Fruit fly (Drosophila melanogaster) whole organism, embryonic: ENCODE results near the gene trr.

Experiments
- Adf1 ChIP-seq: fragments of 200-800 bp; sonication (Bioruptor generic); IDR thresholded peaks from 2 replicates; pipeline ENCODE4 v1.3.6; 2022; ENCODE audit warnings: missing biosample characterization, missing genetic modification characterization
- BEAF-32 ChIP-seq: fragments of 200-800 bp; sonication (Bioruptor generic); optimal IDR thresholded peaks from 3 replicates; lab custom pipeline; 2017; ENCODE audit warnings: missing biosample characterization, missing genetic modification characterization, mild to moderate bottlenecking, moderate library complexity, missing genetic modification reagents
- CG12299 ChIP-seq: fragments of 200-800 bp; sonication (Bioruptor generic); optimal IDR thresholded peaks from 2 replicates; lab custom pipeline; 2018; ENCODE audit warnings: missing biosample characterization, mild to moderate bottlenecking, missing genetic modification characterization
- CG12659 ChIP-seq: fragments of 200-800 bp; sonication (Bioruptor generic); optimal IDR thresholded peaks from 3 replicates; lab custom pipeline; 2017; ENCODE audit warnings: mild to moderate bottlenecking, missing biosample characterization, missing genetic modification reagents, missing genetic modification characterization
- CG13123 ChIP-seq: fragments of 200-800 bp; sonication (Bioruptor generic); optimal IDR thresholded peaks from 2 replicates; lab custom pipeline; 2016; ENCODE audit warnings: missing biosample characterization, missing genetic modification characterization
- CG15601 ChIP-seq: fragments of 200-800 bp; sonication (Bioruptor generic); optimal IDR thresholded peaks from 3 replicates; lab custom pipeline; 2019; ENCODE audit warnings: missing biosample characterization, mild to moderate bottlenecking, missing genetic modification characterization, moderate library complexity
- CG1603 ChIP-seq: fragments of 200-800 bp; sonication (Bioruptor generic); optimal IDR thresholded peaks from 2 replicates; lab custom pipeline; 2019; ENCODE audit warnings: missing biosample characterization, mild to moderate bottlenecking, missing genetic modification characterization, moderate library complexity
- CG17328 ChIP-seq: fragments of 200-800 bp; sonication (Bioruptor generic); IDR thresholded peaks from 2 replicates; pipeline ENCODE4 v1.3.6; 2022; ENCODE audit warnings: missing biosample characterization, missing genetic modification characterization
- CG2199 ChIP-seq: fragments of 200-800 bp; sonication (Bioruptor generic); IDR thresholded peaks from 3 replicates; pipeline ENCODE4 v1.3.6; 2022; ENCODE audit warnings: missing biosample characterization, missing genetic modification characterization
- CG31388 ChIP-seq: fragments of 200-800 bp; sonication (Bioruptor generic); optimal IDR thresholded peaks from 2 replicates; lab custom pipeline; 2016; ENCODE audit warnings: missing biosample characterization, missing genetic modification characterization
- CG4617 ChIP-seq: fragments of 200-800 bp; sonication (Bioruptor generic); optimal IDR thresholded peaks from 3 replicates; lab custom pipeline; 2016; ENCODE audit warnings: missing biosample characterization, missing genetic modification characterization, borderline replicate concordance
- CG7786 ChIP-seq: fragments of 200-800 bp; sonication (Bioruptor generic); optimal IDR thresholded peaks from 2 replicates; lab custom pipeline; 2016; ENCODE audit warnings: missing biosample characterization, missing genetic modification characterization
- CG8924 ChIP-seq: fragments of 200-800 bp; optimal IDR thresholded peaks from 3 replicates; lab custom pipeline; 2019; ENCODE audit warnings: missing biosample characterization, mild to moderate bottlenecking, missing genetic modification characterization, moderate library complexity
- CG9932 ChIP-seq: fragments of 200-800 bp; sonication (Bioruptor generic); IDR thresholded peaks from 2 replicates; pipeline ENCODE4 v1.3.6; 2022; ENCODE audit warnings: missing biosample characterization, missing genetic modification characterization
- Deaf1 ChIP-seq: fragments of 200-800 bp; optimal IDR thresholded peaks from 3 replicates; lab custom pipeline; 2019; ENCODE audit warnings: missing biosample characterization, mild to moderate bottlenecking, missing genetic modification characterization, moderate library complexity
- Ets97D ChIP-seq: fragments of 200-800 bp; sonication (Bioruptor generic); optimal IDR thresholded peaks from 3 replicates; lab custom pipeline; 2016; ENCODE audit warnings: missing biosample characterization, missing genetic modification characterization
- Fer3 ChIP-seq: fragments of 200-800 bp; sonication (Bioruptor generic); optimal IDR thresholded peaks from 2 replicates; lab custom pipeline; 2018; ENCODE audit warnings: missing biosample characterization, mild to moderate bottlenecking, missing genetic modification characterization, moderate library complexity
- GATAe ChIP-seq: fragments of 200-800 bp; sonication (Bioruptor generic); conservative IDR thresholded peaks from 2 replicates; pipeline ENCODE4 v1.3.6; 2022; ENCODE audit warnings: missing biosample characterization, missing genetic modification characterization
- Lpt ChIP-seq: fragments of >200 bp; optimal IDR thresholded peaks from 2 replicates; lab custom pipeline; 2018; ENCODE audit warnings: missing biosample characterization, missing genetic modification characterization
- MBD-R2 ChIP-seq: fragments of 200-800 bp; sonication (Bioruptor generic); IDR thresholded peaks from 2 replicates; pipeline ENCODE4 v1.3.6; 2022; ENCODE audit warnings: missing biosample characterization, missing genetic modification characterization
- MESR4 ChIP-seq: fragments of 200-800 bp; sonication (Bioruptor generic); optimal IDR thresholded peaks from 2 replicates; lab custom pipeline; 2018; ENCODE audit warnings: missing biosample characterization, mild to moderate bottlenecking, missing genetic modification characterization, moderate library complexity
- Med ChIP-seq: fragments of 200-800 bp; sonication (Bioruptor generic); peaks from one replicate; lab custom pipeline; 2016; ENCODE audit warnings: missing biosample characterization, missing genetic modification characterization, mild to moderate bottlenecking, inconsistent platforms, moderate library complexity
- Opbp ChIP-seq: fragments of 200-800 bp; sonication (Bioruptor generic); IDR thresholded peaks from 3 replicates; pipeline ENCODE4 v1.3.6; 2022; ENCODE audit warnings: missing biosample characterization, missing genetic modification characterization; ENCODE audit not compliant: partially characterized antibody
- PHDP ChIP-seq: fragments of 200-800 bp; sonication (Bioruptor generic); optimal IDR thresholded peaks from 3 replicates; lab custom pipeline; 2018; ENCODE audit warnings: missing biosample characterization, mild to moderate bottlenecking, missing genetic modification characterization, moderate library complexity
- Pdp1 ChIP-seq, 2 experiments: fragments of 200-800 bp; sonication (Bioruptor generic); optimal IDR thresholded peaks; 3 replicates each; lab custom pipeline; 2016; ENCODE audit warnings: missing biosample characterization in 2 of 2, missing genetic modification characterization in 2 of 2, mild to moderate bottlenecking in 1 of 2, moderate library complexity in 1 of 2
- Rx ChIP-seq: fragments of 200-800 bp; sonication (Bioruptor generic); IDR thresholded peaks from 2 replicates; pipeline ENCODE4 v1.3.6; 2022; ENCODE audit warnings: missing biosample characterization, missing genetic modification characterization
- amos ChIP-seq: fragments of 200-800 bp; sonication (Bioruptor generic); IDR thresholded peaks from 2 replicates; pipeline ENCODE4 v1.3.6; 2022; ENCODE audit warnings: missing biosample characterization, missing genetic modification characterization; ENCODE audit not compliant: partially characterized antibody
- chif ChIP-seq, 2 experiments: fragments of 200-800 bp; sonication (Bioruptor generic); optimal IDR thresholded peaks; 3 replicates each; lab custom pipeline; 2016; ENCODE audit warnings: missing biosample characterization in 2 of 2, missing genetic modification characterization in 2 of 2
- dmrt11E ChIP-seq: fragments of 200-800 bp; sonication (Bioruptor generic); optimal IDR thresholded peaks from 3 replicates; lab custom pipeline; 2018; ENCODE audit warnings: missing biosample characterization, mild to moderate bottlenecking, missing genetic modification characterization, moderate library complexity
- exex ChIP-seq: fragments of 200-800 bp; sonication (Bioruptor generic); optimal IDR thresholded peaks from 4 replicates; lab custom pipeline; 2018; ENCODE audit warnings: missing biosample characterization, mild to moderate bottlenecking, missing genetic modification characterization, moderate library complexity
- gfzf ChIP-seq: fragments of 200-800 bp; sonication (Bioruptor generic); optimal IDR thresholded peaks from 2 replicates; lab custom pipeline; 2016; ENCODE audit warnings: missing biosample characterization, mild to moderate bottlenecking, missing genetic modification characterization, moderate library complexity
- grau ChIP-seq: fragments of 200-800 bp; optimal IDR thresholded peaks from 3 replicates; lab custom pipeline; 2019; ENCODE audit warnings: missing biosample characterization, mild to moderate bottlenecking, missing genetic modification characterization, moderate library complexity
- gro ChIP-seq: fragments of 200-800 bp; sonication (Bioruptor generic); optimal IDR thresholded peaks from 2 replicates; lab custom pipeline; 2016; ENCODE audit warnings: missing biosample characterization, missing genetic modification characterization
- her ChIP-seq: fragments of 200-800 bp; sonication (Bioruptor generic); optimal IDR thresholded peaks from 2 replicates; lab custom pipeline; 2016; ENCODE audit warnings: missing biosample characterization, missing genetic modification characterization
- jumu ChIP-seq: fragments of 200-800 bp; sonication (Bioruptor generic); optimal IDR thresholded peaks from 3 replicates; lab custom pipeline; 2016; ENCODE audit warnings: missing biosample characterization, missing genetic modification characterization
- mirr ChIP-seq: fragments of 200-800 bp; sonication (Bioruptor generic); optimal IDR thresholded peaks from 3 replicates; lab custom pipeline; 2018; ENCODE audit warnings: missing biosample characterization, mild to moderate bottlenecking, missing genetic modification characterization
- p53 ChIP-seq: fragments of 200-800 bp; sonication (Bioruptor generic); optimal IDR thresholded peaks from 2 replicates; lab custom pipeline; 2016; ENCODE audit warnings: missing biosample characterization, missing genetic modification characterization
- pho ChIP-seq: fragments of 200-800 bp; sonication (Bioruptor generic); optimal IDR thresholded peaks from 2 replicates; lab custom pipeline; 2016; ENCODE audit warnings: missing biosample characterization, missing genetic modification characterization
- phol ChIP-seq: fragments of 200-800 bp; sonication (Bioruptor generic); optimal IDR thresholded peaks from 3 replicates; lab custom pipeline; 2018; ENCODE audit warnings: missing biosample characterization, mild to moderate bottlenecking, missing genetic modification characterization, moderate library complexity
- prd ChIP-seq, 3 experiments: fragments of >200 bp in 2 of 3; fragments of 200-800 bp in 1 of 3; sonication (Bioruptor generic) in 1 of 3; optimal IDR thresholded peaks in 2 of 3; IDR thresholded peaks in 1 of 3; 2 replicates in 2 of 3; 3 replicates in 1 of 3; pipeline versions ENCODE4 v1.3.6 to Lab custom; 2017 to 2022; ENCODE audit warnings: missing biosample characterization in 1 of 3, missing genetic modification characterization in 1 of 3
- sens ChIP-seq: fragments of 200-800 bp; sonication (Bioruptor generic); peaks from one replicate; lab custom pipeline; 2016; ENCODE audit warnings: missing biosample characterization, missing genetic modification characterization
- shn ChIP-seq: fragments of 200-800 bp; sonication (Bioruptor generic); optimal IDR thresholded peaks from 3 replicates; lab custom pipeline; 2016; ENCODE audit warnings: missing biosample characterization, missing genetic modification characterization
- sna ChIP-seq: fragments of 200-800 bp; sonication (Bioruptor generic); IDR thresholded peaks from 2 replicates; pipeline ENCODE4 v1.3.6; 2022; ENCODE audit warnings: missing biosample characterization, missing genetic modification characterization; ENCODE audit not compliant: partially characterized antibody
- sug ChIP-seq: fragments of 200-800 bp; optimal IDR thresholded peaks from 2 replicates; lab custom pipeline; 2019; ENCODE audit warnings: missing biosample characterization, mild to moderate bottlenecking, missing genetic modification characterization, moderate library complexity
- twi ChIP-seq: fragments of 200-800 bp; optimal IDR thresholded peaks from 2 replicates; lab custom pipeline; 2019; ENCODE audit warnings: missing biosample characterization, mild to moderate bottlenecking, missing genetic modification characterization, moderate library complexity
- vvl ChIP-seq: fragments of 200-800 bp; sonication (Bioruptor generic); IDR thresholded peaks from 2 replicates; pipeline ENCODE4 v1.3.6; 2022; ENCODE audit warnings: missing biosample characterization, missing genetic modification characterization
- wdn ChIP-seq: fragments of 200-800 bp; sonication (Bioruptor generic); IDR thresholded peaks from 2 replicates; pipeline ENCODE4 v1.3.6; 2022; ENCODE audit warnings: missing biosample characterization, missing genetic modification characterization
- zfh1 ChIP-seq: fragments of 200-800 bp; sonication (Bioruptor generic); IDR thresholded peaks from 3 replicates; pipeline ENCODE4 v1.3.6; 2022; ENCODE audit warnings: missing biosample characterization, missing genetic modification characterization

The trr gene

DNA sequence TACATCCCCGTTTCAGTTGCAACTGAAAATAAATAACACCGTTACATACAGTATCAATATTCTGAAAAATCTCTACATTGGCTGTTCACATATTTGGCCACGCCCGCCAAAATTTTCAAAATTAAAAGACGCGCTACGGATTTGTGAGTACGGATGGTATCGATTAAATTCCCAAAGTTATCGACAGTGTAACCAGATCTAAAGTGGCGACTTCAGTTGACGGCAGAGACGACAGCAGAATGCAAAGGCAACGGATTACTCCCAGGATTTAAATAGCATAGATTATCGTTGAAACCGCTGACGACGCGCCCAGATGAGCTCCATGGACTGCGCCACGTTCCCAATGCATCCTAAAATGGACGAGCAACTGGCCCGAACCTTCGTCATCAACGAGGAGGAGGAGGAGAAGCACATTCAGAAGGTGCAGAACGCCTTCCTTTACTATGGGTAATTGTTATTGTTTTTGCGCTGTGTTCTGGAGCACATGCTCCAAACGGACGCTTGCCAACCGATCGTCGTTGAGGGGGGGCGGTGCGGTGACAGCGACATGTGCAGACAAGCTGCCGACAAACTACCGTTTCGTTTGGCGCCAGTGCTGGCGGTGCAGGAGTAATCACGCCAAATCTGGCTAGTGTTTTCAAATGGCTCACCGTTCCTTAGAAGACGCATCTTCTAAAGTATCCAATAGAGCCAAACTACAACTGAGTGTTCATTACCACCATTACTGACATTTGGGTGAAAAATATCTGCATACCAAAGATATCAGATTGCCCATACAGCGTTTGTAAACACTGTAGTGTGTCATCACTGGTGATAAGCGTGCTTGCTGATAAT is 37.9 kb upstream of the trr start, which contains the start of gene CG11596 (continued):
- TF ChIP-seq sug (tag; lab: Kevin White, UChicago): peak; percentile 57
- peak; percentile 18 for TF ChIP-seq CG7786 (GFP tag; lab: Kevin White, UChicago)
- no peak for TF ChIP-seq Opbp
- peak; percentile 72 for TF ChIP-seq Med (GFP tag; lab: Kevin White, UChicago)
- TF ChIP-seq wdn (GFP tag; lab: Robert Waterston, UW): no peak
- TF ChIP-seq CG9932 (GFP tag; lab: Robert Waterston, UW): peak; percentile 58
- peak; percentile 20 for TF ChIP-seq pho (GFP tag; lab: Kevin White, UChicago)
- peak; percentile 28 for TF ChIP-seq mirr
- TF ChIP-seq CG13123 (GFP tag; lab: Kevin White, UChicago): no peak
- 0 out of 2 replicates have a peak, but pooled peaks have one; percentile 11 for TF ChIP-seq Rx
- peak; percentile 34; the same call in 1 of the 2 replicates for TF ChIP-seq amos (GFP tag; lab: Robert Waterston, UW)
- TF ChIP-seq dmrt11E (tag; lab: Kevin White, UChicago): no peak
- TF ChIP-seq phol (tag; lab: Kevin White, UChicago): peak; percentile 8
- TF ChIP-seq Deaf1 (tag; lab: Kevin White, UChicago): peak; percentile 14
- TF ChIP-seq CG4617 (GFP tag; lab: Kevin White, UChicago): peak; percentile 75
- peak; percentile 28 for TF ChIP-seq MBD-R2 (GFP tag; lab: Robert Waterston, UW)
- TF ChIP-seq prd (optimal IDR thresholded peaks at IDR 0.05; lab: Kevin White, UChicago): no peak
- TF ChIP-seq prd (GFP tag; IDR thresholded peaks at IDR 0.05; lab: Robert Waterston, UW): no peak
- peak; percentile 58 for TF ChIP-seq exex (tag; lab: Kevin White, UChicago)
- TF ChIP-seq CG12299 (tag; lab: Kevin White, UChicago): no peak
- no peak for TF ChIP-seq CG15601
- 0 out of 3 replicates have a peak, but pooled peaks have one; percentile 23 for TF ChIP-seq zfh1 (GFP tag; lab: Robert Waterston, UW)
- peak; percentile 7 for TF ChIP-seq Ets97D (GFP tag; lab: Kevin White, UChicago)
- TF ChIP-seq chif (GFP tag; optimal IDR thresholded peaks at IDR 0.05; lab: Kevin White, UChicago): no peak
- TF ChIP-seq CG2199 (GFP tag; lab: Robert Waterston, UW): no peak
- peak; percentile 99 for TF ChIP-seq her (GFP tag; lab: Kevin White, UChicago)
- peak; percentile 50 for TF ChIP-seq MESR4 (GFP tag; lab: Kevin White, UChicago)
- peak; percentile 82 for TF ChIP-seq gfzf (GFP tag; lab: Kevin White, UChicago)
- peak; percentile 43 for TF ChIP-seq CG1603
- TF ChIP-seq PHDP (tag; lab: Kevin White, UChicago): peak; percentile 1
- TF ChIP-seq vvl (GFP tag; lab: Robert Waterston, UW): peak; percentile 22; the same call in 1 of the 2 replicates
- peak; percentile 46; the same call in 1 of the 2 replicates for TF ChIP-seq CG17328 (GFP tag; lab: Robert Waterston, UW)
- TF ChIP-seq CG12659 (GFP tag; lab: Kevin White, UChicago): peak; percentile 23
- TF ChIP-seq Fer3 (tag; lab: Kevin White, UChicago): peak; percentile 9
- TF ChIP-seq Adf1 (GFP tag; lab: Robert Waterston, UW): peak; percentile 60
- TF ChIP-seq GATAe (GFP tag; lab: Robert Waterston, UW): peak; percentile 27; the same call in 1 of the 2 replicates
- TF ChIP-seq p53 (GFP tag; lab: Kevin White, UChicago): peak; percentile 84
- peak; percentile 52 for TF ChIP-seq twi
- no peak for TF ChIP-seq Pdp1 (GFP tag; optimal IDR thresholded peaks at IDR 0.05; lab: Kevin White, UChicago)
- peak; percentile 1 for TF ChIP-seq CG8924 (tag; lab: Kevin White, UChicago)
- 0 out of 2 replicates have a peak, but pooled peaks have one; percentile 34 for TF ChIP-seq sna (GFP tag; lab: Robert Waterston, UW)
- TF ChIP-seq CG31388 (GFP tag; lab: Kevin White, UChicago): no peak
- TF ChIP-seq Lpt (GFP tag; lab: Kevin White, UChicago): no peak
- TF ChIP-seq BEAF-32 (GFP tag; lab: Kevin White, UChicago): peak; percentile 51
- peak; percentile 12 for TF ChIP-seq grau
- TF ChIP-seq gro (GFP tag; lab: Kevin White, UChicago): no peak
- TF ChIP-seq sens (GFP tag; lab: Kevin White, UChicago): peak; percentile 56
- TF ChIP-seq shn (GFP tag; lab: Kevin White, UChicago): peak; percentile 33
- no peak for TF ChIP-seq jumu (GFP tag; lab: Kevin White, UChicago)
